Worm (Caenorhabditis elegans) whole organism, L4 larva: ENCODE results near the gene ten-1.

Experiments used
- T26A8.4 ChIP-seq: fragments of 200-800 bp; sonication (Bioruptor generic); IDR thresholded peaks from 2 replicates; pipeline ENCODE4 v1.3.6; 2022; ENCODE audit warnings: missing genetic modification characterization, missing compliant biosample characterization
- ZK546.5 ChIP-seq, 2 experiments: sonication (generic microtip); optimal IDR thresholded peaks; 2 replicates each; lab custom pipeline; 2017; ENCODE audit warnings: missing biosample characterization in 2 of 2, missing genetic modification characterization in 2 of 2
- ama-1 ChIP-seq: fragments of 150-350 bp; optimal IDR thresholded peaks from 2 replicates; lab custom pipeline; 2014; ENCODE audit warnings: inconsistent platforms, mixed read lengths
- ces-1 ChIP-seq: fragments of 150-350 bp; sonication (generic microtip); optimal IDR thresholded peaks from 4 replicates; lab custom pipeline; 2014; ENCODE audit warnings: missing biosample characterization, missing genetic modification reagents, missing genetic modification characterization
- fkh-10 ChIP-seq: fragments of 150-350 bp; optimal IDR thresholded peaks from 2 replicates; lab custom pipeline; 2014; ENCODE audit warnings: missing biosample characterization, missing genetic modification reagents, missing genetic modification characterization
- lin-13 ChIP-seq: fragments of 150-350 bp; optimal IDR thresholded peaks from 2 replicates; lab custom pipeline; 2014; ENCODE audit warnings: missing biosample characterization, missing genetic modification reagents, missing genetic modification characterization
- nhr-25 ChIP-seq: sonication (generic microtip); optimal IDR thresholded peaks from 2 replicates; lab custom pipeline; 2017; ENCODE audit warnings: missing genetic modification characterization, mild to moderate bottlenecking, missing compliant biosample characterization, antibody characterized with exemption, moderate library complexity, borderline replicate concordance; ENCODE audit not compliant: insufficient read depth
- nhr-28 ChIP-seq: fragments of 150-350 bp; optimal IDR thresholded peaks from 2 replicates; lab custom pipeline; 2014; ENCODE audit warnings: missing biosample characterization, missing genetic modification characterization
- nhr-41 ChIP-seq: fragments of 200-800 bp; sonication (Bioruptor generic); IDR thresholded peaks from 2 replicates; pipeline ENCODE4 v1.3.6; 2022; ENCODE audit warnings: missing genetic modification reagents, missing genetic modification characterization, missing compliant biosample characterization
- nhr-42 ChIP-seq: fragments of 200-800 bp; sonication (Bioruptor generic); IDR thresholded peaks from 2 replicates; pipeline ENCODE4 v1.3.6; 2022; ENCODE audit warnings: missing genetic modification characterization, missing compliant biosample characterization
- snpc-4 ChIP-seq: fragments of 150-350 bp; optimal IDR thresholded peaks from 2 replicates; lab custom pipeline; 2014; ENCODE audit warnings: missing biosample characterization, missing genetic modification characterization
- unc-62 ChIP-seq, 3 experiments: fragments of 150-350 bp in 1 of 3; sonication (generic microtip); optimal IDR thresholded peaks in 2 of 3; peaks in 1 of 3; 1 replicate in 1 of 3; 2 replicates in 2 of 3; lab custom pipeline; 2014 to 2017; ENCODE audit warnings: missing biosample characterization in 3 of 3, missing genetic modification characterization in 3 of 3, missing genetic modification reagents in 3 of 3, missing genotype in 1 of 3
- zag-1 ChIP-seq: fragments of 150-350 bp; optimal IDR thresholded peaks from 2 replicates; lab custom pipeline; 2014; ENCODE audit warnings: missing biosample characterization, missing genetic modification characterization

ce11 chrIII:6818037-6818436 is 2.7 kb upstream of the ten-1 start:
- TF ChIP-seq T26A8.4 (GFP tag; lab: Robert Waterston, UW) = no peak
- TF ChIP-seq snpc-4 (tag; lab: Kevin White, UChicago) = no peak
- TF ChIP-seq zag-1 (tag; lab: Kevin White, UChicago) = no peak
- TF ChIP-seq ces-1 (GFP tag; lab: Kevin White, UChicago) = no peak
- TF ChIP-seq unc-62 (GFP tag; optimal IDR thresholded peaks at IDR 0.05 in 1 of 2; lab: Kevin White, UChicago) = peak in 1 of 2 experiments; percentile 23
- no peak for TF ChIP-seq unc-62 (tag; optimal IDR thresholded peaks at IDR 0.05; lab: Kevin White, UChicago)
- TF ChIP-seq lin-13 (GFP tag; lab: Kevin White, UChicago) = no peak
- no peak for TF ChIP-seq nhr-25
- TF ChIP-seq fkh-10 (GFP tag; lab: Kevin White, UChicago) = no peak
- TF ChIP-seq nhr-42 (GFP tag; lab: Robert Waterston, UW) = no peak
- no peak for TF ChIP-seq ama-1 (lab: Kevin White, UChicago)
- no peak for TF ChIP-seq nhr-41 (GFP tag; lab: Robert Waterston, UW)
- TF ChIP-seq ZK546.5 (tag; optimal IDR thresholded peaks at IDR 0.05; lab: Kevin White, UChicago) = no peak
- TF ChIP-seq nhr-28 (tag; lab: Kevin White, UChicago) = peak; percentile 7
